Worm (Caenorhabditis elegans) whole organism, L4 larva: ENCODE data around the gene adbp-1.

Experiments
- F10B5.3 ChIP-seq: sonication (generic microtip); optimal IDR thresholded peaks from 2 replicates; lab custom pipeline; 2016; ENCODE audit warnings: mild to moderate bottlenecking, missing genetic modification characterization, missing compliant biosample characterization
- F37D6.2 ChIP-seq: sonication (generic microtip); optimal IDR thresholded peaks from 2 replicates; lab custom pipeline; 2016; ENCODE audit warnings: mild to moderate bottlenecking, missing genetic modification characterization, missing compliant biosample characterization
- F44E2.7 ChIP-seq: fragments of 200-800 bp; sonication (Bioruptor generic); IDR thresholded peaks from 2 replicates; pipeline ENCODE4 v2.1.2; 2022; ENCODE audit warnings: missing genetic modification characterization, missing compliant biosample characterization
- F49E8.2 ChIP-seq: sonication (generic microtip); optimal IDR thresholded peaks from 2 replicates; lab custom pipeline; 2016; ENCODE audit warnings: missing compliant biosample characterization, mild to moderate bottlenecking, missing genetic modification characterization, borderline replicate concordance
- R02D3.7 ChIP-seq: fragments of 150-350 bp; sonication (generic microtip); optimal IDR thresholded peaks from 3 replicates; lab custom pipeline; 2014; ENCODE audit warnings: missing biosample characterization, missing genetic modification characterization
- T20F7.1 ChIP-seq: fragments of 200-800 bp; sonication (Bioruptor generic); optimal IDR thresholded peaks from 2 replicates; lab custom pipeline; 2018; ENCODE audit warnings: mild to moderate bottlenecking, missing genetic modification characterization, missing compliant biosample characterization
- Y105C5A.15 ChIP-seq: fragments of 200-800 bp; sonication (Bioruptor generic); IDR thresholded peaks from 2 replicates; pipeline ENCODE4 v1.3.6; 2022; ENCODE audit warnings: missing genetic modification characterization, missing compliant biosample characterization
- Y48G9A.11 ChIP-seq: fragments of 200-800 bp; sonication (Bioruptor generic); IDR thresholded peaks from 2 replicates; pipeline ENCODE4 v1.3.6; 2022; ENCODE audit warnings: missing genetic modification reagents, missing genetic modification characterization, missing compliant biosample characterization
- Y5F2A.4 ChIP-seq: fragments of 200-800 bp; sonication (Bioruptor generic); optimal IDR thresholded peaks from 2 replicates; lab custom pipeline; 2018; ENCODE audit warnings: mild to moderate bottlenecking, missing genetic modification characterization, missing compliant biosample characterization
- Y75B8A.6 ChIP-seq: fragments of 200-800 bp; sonication (Bioruptor generic); IDR thresholded peaks from 2 replicates; pipeline ENCODE4 v1.3.6; 2022; ENCODE audit warnings: missing genetic modification reagents, missing genetic modification characterization, missing compliant biosample characterization
- ZK337.2 ChIP-seq: fragments of 200-800 bp; sonication (Bioruptor generic); IDR thresholded peaks from 2 replicates; pipeline ENCODE4 v1.3.6; 2022; ENCODE audit warnings: missing genetic modification reagents, missing genetic modification characterization, missing compliant biosample characterization
- aha-1 ChIP-seq: fragments of 150-350 bp; peaks from one replicate; lab custom pipeline; 2014; ENCODE audit warnings: missing biosample characterization, missing genetic modification characterization
- arid-1 ChIP-seq: fragments of 200-800 bp; sonication (Bioruptor generic); conservative IDR thresholded peaks from 2 replicates; pipeline ENCODE4 v1.3.6; 2022; ENCODE audit warnings: missing genetic modification reagents, missing genetic modification characterization, missing compliant biosample characterization
- attf-4 ChIP-seq: sonication (generic microtip); optimal IDR thresholded peaks from 3 replicates; lab custom pipeline; 2017; ENCODE audit warnings: missing biosample characterization, missing genetic modification characterization
- ceh-20 ChIP-seq: fragments of 200-800 bp; sonication (Bioruptor generic); IDR thresholded peaks from 2 replicates; pipeline ENCODE4 v1.3.6; 2022; ENCODE audit warnings: missing genetic modification reagents, missing genetic modification characterization, missing compliant biosample characterization
- ceh-28 ChIP-seq: fragments of 150-350 bp; optimal IDR thresholded peaks from 2 replicates; lab custom pipeline; 2014; ENCODE audit warnings: missing biosample characterization, missing genetic modification reagents, missing genetic modification characterization
- ceh-62 ChIP-seq: sonication (generic microtip); optimal IDR thresholded peaks from 2 replicates; lab custom pipeline; 2017; ENCODE audit warnings: missing biosample characterization, missing genetic modification characterization
- ceh-82 ChIP-seq: sonication (generic microtip); optimal IDR thresholded peaks from 2 replicates; lab custom pipeline; 2017; ENCODE audit warnings: missing biosample characterization, missing genetic modification characterization
- ctbp-1 ChIP-seq: fragments of 200-800 bp; sonication (Bioruptor generic); IDR thresholded peaks from 2 replicates; pipeline ENCODE4 v1.3.6; 2022; ENCODE audit warnings: missing genetic modification reagents, missing genetic modification characterization, missing compliant biosample characterization
- dmd-9 ChIP-seq: fragments of 200-800 bp; sonication (Bioruptor generic); IDR thresholded peaks from 2 replicates; pipeline ENCODE4 v1.3.6; 2022; ENCODE audit warnings: missing genetic modification reagents, missing genetic modification characterization, missing compliant biosample characterization
- dpl-1 ChIP-seq: fragments of 150-350 bp; optimal IDR thresholded peaks from 2 replicates; lab custom pipeline; 2014; ENCODE audit warnings: missing biosample characterization, missing genetic modification reagents, missing genetic modification characterization
- duxl-1 ChIP-seq: sonication (generic microtip); optimal IDR thresholded peaks from 2 replicates; lab custom pipeline; 2016; ENCODE audit warnings: mild to moderate bottlenecking, missing genetic modification characterization, moderate library complexity, missing compliant biosample characterization; ENCODE audit not compliant: poor library complexity
- egl-27 ChIP-seq: sonication (generic microtip); optimal IDR thresholded peaks from 3 replicates; lab custom pipeline; 2017; ENCODE audit warnings: missing biosample characterization, missing genetic modification reagents, missing genetic modification characterization
- gei-8 ChIP-seq: fragments of 200-800 bp; sonication (Bioruptor generic); optimal IDR thresholded peaks from 2 replicates; lab custom pipeline; 2018; ENCODE audit warnings: mild to moderate bottlenecking, missing genetic modification characterization, missing compliant biosample characterization
- hmg-1.1 ChIP-seq: fragments of 200-800 bp; sonication (Bioruptor generic); IDR thresholded peaks from 2 replicates; pipeline ENCODE4 v1.3.6; 2022; ENCODE audit warnings: missing genetic modification reagents, missing genetic modification characterization, missing compliant biosample characterization
- lin-15B ChIP-seq: fragments of 150-350 bp; sonication (generic microtip); optimal IDR thresholded peaks from 3 replicates; lab custom pipeline; 2014; ENCODE audit warnings: missing biosample characterization, missing genetic modification characterization
- lir-3 ChIP-seq: sonication (generic microtip); optimal IDR thresholded peaks from 2 replicates; lab custom pipeline; 2016; ENCODE audit warnings: mild to moderate bottlenecking, missing genetic modification characterization, missing compliant biosample characterization
- madf-5 ChIP-seq, 2 experiments: fragments of 200-800 bp; sonication (Bioruptor generic); IDR thresholded peaks; 2 replicates each; pipeline ENCODE4 v1.3.6; 2022; ENCODE audit warnings: missing compliant biosample characterization in 2 of 2, missing genetic modification characterization in 2 of 2
- mep-1 ChIP-seq: fragments of 150-350 bp; sonication (generic microtip); optimal IDR thresholded peaks from 3 replicates; lab custom pipeline; 2014; ENCODE audit warnings: missing biosample characterization, missing genetic modification characterization
- mxl-2 ChIP-seq: fragments of 200-800 bp; sonication (Bioruptor generic); conservative IDR thresholded peaks from 2 replicates; pipeline ENCODE4 v1.3.6; 2022; ENCODE audit warnings: missing genetic modification reagents, missing genetic modification characterization, missing compliant biosample characterization
- mxl-3 ChIP-seq: fragments of 200-800 bp; sonication (Bioruptor generic); optimal IDR thresholded peaks from 2 replicates; lab custom pipeline; 2018; ENCODE audit warnings: mild to moderate bottlenecking, missing genetic modification characterization, missing compliant biosample characterization
- nhr-102 ChIP-seq: sonication (generic microtip); optimal IDR thresholded peaks from 2 replicates; lab custom pipeline; 2016; ENCODE audit warnings: mild to moderate bottlenecking, missing genetic modification characterization, moderate library complexity, missing compliant biosample characterization
- nhr-25 ChIP-seq: sonication (generic microtip); optimal IDR thresholded peaks from 2 replicates; lab custom pipeline; 2017; ENCODE audit warnings: missing genetic modification characterization, mild to moderate bottlenecking, missing compliant biosample characterization, antibody characterized with exemption, moderate library complexity, borderline replicate concordance; ENCODE audit not compliant: insufficient read depth
- nhr-41 ChIP-seq: fragments of 200-800 bp; sonication (Bioruptor generic); IDR thresholded peaks from 2 replicates; pipeline ENCODE4 v1.3.6; 2022; ENCODE audit warnings: missing genetic modification reagents, missing genetic modification characterization, missing compliant biosample characterization
- nhr-48 ChIP-seq: sonication (generic microtip); optimal IDR thresholded peaks from 2 replicates; lab custom pipeline; 2016; ENCODE audit warnings: mild to moderate bottlenecking, missing genetic modification characterization, missing compliant biosample characterization
- nhr-6 ChIP-seq: fragments of 150-350 bp; optimal IDR thresholded peaks from 2 replicates; lab custom pipeline; 2014; ENCODE audit warnings: missing biosample characterization, missing genetic modification characterization
- nhr-77 ChIP-seq: fragments of 150-350 bp; optimal IDR thresholded peaks from 2 replicates; lab custom pipeline; 2014; ENCODE audit warnings: missing biosample characterization, missing genetic modification characterization
- pha-4 ChIP-seq, 2 experiments: fragments of 150-350 bp in 1 of 2; fragments of 200-800 bp in 1 of 2; sonication (Bioruptor generic) in 1 of 2; IDR thresholded peaks in 1 of 2; optimal IDR thresholded peaks in 1 of 2; 2 replicates each; pipeline versions ENCODE4 v1.3.6 to Lab custom; 2014 to 2022; ENCODE audit warnings: missing genetic modification characterization in 2 of 2, missing genetic modification reagents in 2 of 2, missing biosample characterization in 1 of 2, missing compliant biosample characterization in 1 of 2
- snpc-4 ChIP-seq: fragments of 150-350 bp; optimal IDR thresholded peaks from 2 replicates; lab custom pipeline; 2014; ENCODE audit warnings: missing biosample characterization, missing genetic modification characterization
- spr-3 ChIP-seq: fragments of 200-800 bp; sonication (Bioruptor generic); optimal IDR thresholded peaks from 2 replicates; lab custom pipeline; 2018; ENCODE audit warnings: mild to moderate bottlenecking, missing genetic modification characterization, missing compliant biosample characterization
- unc-62 ChIP-seq, 3 experiments: fragments of 150-350 bp in 1 of 3; sonication (generic microtip); optimal IDR thresholded peaks in 2 of 3; peaks in 1 of 3; 1 replicate in 1 of 3; 2 replicates in 2 of 3; lab custom pipeline; 2014 to 2017; ENCODE audit warnings: missing biosample characterization in 3 of 3, missing genetic modification characterization in 3 of 3, missing genetic modification reagents in 3 of 3, missing genotype in 1 of 3
- zfp-2 ChIP-seq: sonication (generic microtip); optimal IDR thresholded peaks from 2 replicates; lab custom pipeline; 2016; ENCODE audit warnings: mild to moderate bottlenecking, missing genetic modification characterization, missing compliant biosample characterization
- ztf-11 ChIP-seq: fragments of 150-350 bp; optimal IDR thresholded peaks from 2 replicates; lab custom pipeline; 2014; ENCODE audit warnings: missing biosample characterization, missing genetic modification characterization

The adbp-1 gene

ce11 chrII:11473525-11474181, 29.7 kb downstream of the adbp-1 start, which contains the start of the genes metl-1 and W02B12.11 (continued):
- peak; percentile 73 for TF ChIP-seq ctbp-1 (GFP tag; lab: Robert Waterston, UW)
- TF ChIP-seq nhr-41 = peak; percentile 28; the same call in 1 of the 2 replicates
- peak; percentile 45 for TF ChIP-seq F37D6.2
- TF ChIP-seq duxl-1 (tag; lab: Kevin White, UChicago) = peak; percentile 88
- TF ChIP-seq mep-1 (tag; lab: Kevin White, UChicago) = peak; percentile 89
- TF ChIP-seq nhr-77 = no peak

ce11 chrII:11476410-11476809, 32.4 kb downstream of the adbp-1 start, which contains the start of gene W02B12.16:
TSS of gene W02B12.16 (minus strand) at chrII:11476510.
- TF ChIP-seq ceh-28 (tag; lab: Kevin White, UChicago) (no peak), ZK337.2 (no peak), attf-4 (tag; lab: Kevin White, UChicago) (no peak), dmd-9 (GFP tag; lab: Robert Waterston, UW) (no peak), aha-1 (no peak), ceh-20 (GFP tag; lab: Robert Waterston, UW) (no peak), mxl-3 (GFP tag; lab: Kevin White, UChicago) (no peak), madf-5 (GFP tag; IDR thresholded peaks at IDR 0.05; lab: Robert Waterston, UW) (no peak), F10B5.3 (tag; lab: Kevin White, UChicago) (no peak), Y75B8A.6 (GFP tag; lab: Robert Waterston, UW) (no peak), nhr-102 (no peak), Y5F2A.4 (no peak), ztf-11 (tag; lab: Kevin White, UChicago) (no peak)
- TF ChIP-seq, all 104 proteins: peak for 0

- TF ChIP-seq nhr-25 = no peak
- TF ChIP-seq unc-62 (GFP tag; optimal IDR thresholded peaks at IDR 0.05 in 1 of 2; lab: Kevin White, UChicago) = peak in 1 of 2 experiments; percentile 73
- TF ChIP-seq unc-62 (tag; optimal IDR thresholded peaks at IDR 0.05; lab: Kevin White, UChicago) = no peak
Measured at ce11 chrII:11479076-11479475, 35.1 kb downstream of the adbp-1 start, which contains the start of gene W02B12.12. TSS of gene W02B12.12 (minus strand) at chrII:11479176.

- no peak for TF ChIP-seq snpc-4 (tag; lab: Kevin White, UChicago)
- no peak for TF ChIP-seq lin-15B (tag; lab: Kevin White, UChicago)
- peak; percentile 15 for TF ChIP-seq R02D3.7 (tag; lab: Kevin White, UChicago)
- TF ChIP-seq gei-8 (GFP tag; lab: Kevin White, UChicago) = peak; percentile 84
- no peak for TF ChIP-seq nhr-6 (tag; lab: Kevin White, UChicago)
- TF ChIP-seq egl-27 (tag; lab: Kevin White, UChicago) = no peak
- TF ChIP-seq T20F7.1 (GFP tag; lab: Kevin White, UChicago) = no peak
- peak; percentile 96 for TF ChIP-seq pha-4 (GFP tag; IDR thresholded peaks at IDR 0.05; lab: Robert Waterston, UW)
- no peak for TF ChIP-seq pha-4 (tag; optimal IDR thresholded peaks at IDR 0.05; lab: Kevin White, UChicago)
- no peak for TF ChIP-seq ceh-62 (tag; lab: Kevin White, UChicago)
- peak; percentile 46 for TF ChIP-seq dpl-1 (GFP tag; lab: Kevin White, UChicago)
- no peak for TF ChIP-seq ceh-82 (tag; lab: Kevin White, UChicago)
- TF ChIP-seq spr-3 (GFP tag; lab: Kevin White, UChicago) = peak; percentile 87
- TF ChIP-seq nhr-41 = peak; percentile 95
- peak; percentile 80 for TF ChIP-seq F49E8.2 (tag; lab: Kevin White, UChicago)
- TF ChIP-seq nhr-102 = peak; percentile 75
- peak; percentile 95 for TF ChIP-seq hmg-1.1 (GFP tag; lab: Robert Waterston, UW)
- peak; percentile 70 for TF ChIP-seq zfp-2 (tag; lab: Kevin White, UChicago)
- peak; percentile 78 for TF ChIP-seq Y48G9A.11 (GFP tag; lab: Robert Waterston, UW)
- peak; percentile 95 for TF ChIP-seq Y5F2A.4
- TF ChIP-seq F37D6.2 = peak; percentile 72
- TF ChIP-seq nhr-48 (tag; lab: Kevin White, UChicago) = peak; percentile 76
- TF ChIP-seq F44E2.7 = peak; percentile 96
- peak; percentile 87 for TF ChIP-seq lir-3
- peak; percentile 92 for TF ChIP-seq ceh-20 (GFP tag; lab: Robert Waterston, UW)
- peak; percentile 75 for TF ChIP-seq mxl-2 (GFP tag; lab: Robert Waterston, UW)
- TF ChIP-seq duxl-1 (tag; lab: Kevin White, UChicago) = peak; percentile 72
- peak; percentile 97 for TF ChIP-seq arid-1
- TF ChIP-seq Y105C5A.15 = peak; percentile 97
- peak; percentile 88 for TF ChIP-seq mxl-3 (GFP tag; lab: Kevin White, UChicago)
Measured at ce11 chrII:11484600-11484999, 40.6 kb downstream of the adbp-1 start.
